Worm (Caenorhabditis elegans): Measurements from ENCODE around the gene emg-1.
A peak's percentile ranks its signal among the peaks of the same experiment; 100 is the strongest.

The emg-1 gene

ce11 chrIII:10612333-10612732, 37.0 kb upstream of the emg-1 start, which contains the start of gene Y39A1A.24:
Y39A1A.24 (plus strand) TSS chrIII:10612633.
- no peak for TF ChIP-seq flt-1 (GFP tag; IDR thresholded peaks at IDR 0.05)
- TF ChIP-seq ets-7 (tag; optimal IDR thresholded peaks at IDR 0.05), result no peak
- no peak for TF ChIP-seq hnd-1 (tag; optimal IDR thresholded peaks at IDR 0.05)
- no peak for TF ChIP-seq B0310.2 (tag; optimal IDR thresholded peaks at IDR 0.05)
- TF ChIP-seq ceh-13 (GFP tag; optimal IDR thresholded peaks at IDR 0.05), result no peak
- no peak for TF ChIP-seq pes-1 (GFP tag; IDR thresholded peaks at IDR 0.05)
- TF ChIP-seq tra-4 (tag; optimal IDR thresholded peaks at IDR 0.05), result no peak
- no peak for TF ChIP-seq scrt-1 (GFP tag; IDR thresholded peaks at IDR 0.05)
- no peak for TF ChIP-seq sea-1 (GFP tag; conservative IDR thresholded peaks at IDR 0.05)
- TF ChIP-seq ama-1 (optimal IDR thresholded peaks at IDR 0.05), result no peak
- no peak for TF ChIP-seq tbx-37 (GFP tag; conservative IDR thresholded peaks at IDR 0.05)
- no peak for TF ChIP-seq ceh-36 (tag; optimal IDR thresholded peaks at IDR 0.05)
- no peak for TF ChIP-seq hmg-4 (GFP tag; optimal IDR thresholded peaks at IDR 0.05)
- TF ChIP-seq tbx-11 (GFP tag; IDR thresholded peaks at IDR 0.05), result no peak
- TF ChIP-seq hmbx-1 (tag; optimal IDR thresholded peaks at IDR 0.05), result no peak
- TF ChIP-seq aly-1 (tag; optimal IDR thresholded peaks at IDR 0.05), result no peak
- TF ChIP-seq F13C5.2 (tag; optimal IDR thresholded peaks at IDR 0.05), result no peak

ce11 chrIII:10615166-10615565, 34.2 kb upstream of the emg-1 start, which contains the start of gene mrpl-22:
mrpl-22 (plus strand) TSS chrIII:10615466.
- TF ChIP-seq ceh-36 (tag; optimal IDR thresholded peaks at IDR 0.05) (no peak), ceh-13 (GFP tag; optimal IDR thresholded peaks at IDR 0.05) (no peak), hmg-4 (GFP tag; optimal IDR thresholded peaks at IDR 0.05) (no peak), hnd-1 (tag; optimal IDR thresholded peaks at IDR 0.05) (no peak), B0310.2 (tag; optimal IDR thresholded peaks at IDR 0.05) (no peak), flt-1 (GFP tag; IDR thresholded peaks at IDR 0.05) (no peak), tra-4 (tag; optimal IDR thresholded peaks at IDR 0.05) (no peak), F13C5.2 (tag; optimal IDR thresholded peaks at IDR 0.05) (no peak), pes-1 (GFP tag; IDR thresholded peaks at IDR 0.05) (no peak), ets-7 (tag; optimal IDR thresholded peaks at IDR 0.05) (no peak), hmbx-1 (tag; optimal IDR thresholded peaks at IDR 0.05) (no peak), sea-1 (GFP tag; conservative IDR thresholded peaks at IDR 0.05) (no peak), scrt-1 (GFP tag; IDR thresholded peaks at IDR 0.05) (no peak), ama-1 (optimal IDR thresholded peaks at IDR 0.05) (no peak), tbx-37 (GFP tag; conservative IDR thresholded peaks at IDR 0.05) (no peak), aly-1 (tag; optimal IDR thresholded peaks at IDR 0.05) (no peak), tbx-11 (GFP tag; IDR thresholded peaks at IDR 0.05) (no peak)

ce11 chrIII:10621208-10621607, 28.1 kb upstream of the emg-1 start, which contains the start of the genes lron-10 and hpr-9:
lron-10 (minus strand) TSS chrIII:10621369.
hpr-9 (plus strand) TSS chrIII:10621551.
- TF ChIP-seq ama-1 (optimal IDR thresholded peaks at IDR 0.05), result no peak
- TF ChIP-seq pes-1 (GFP tag; IDR thresholded peaks at IDR 0.05), result 0 out of 2 replicates have a peak, but pooled peaks have one; percentile 56
- no peak for TF ChIP-seq ceh-13 (GFP tag; optimal IDR thresholded peaks at IDR 0.05)
- TF ChIP-seq tbx-37 (GFP tag; conservative IDR thresholded peaks at IDR 0.05), result peak; percentile 51; the same call in 1 of the 2 replicates
- TF ChIP-seq ceh-36 (tag; optimal IDR thresholded peaks at IDR 0.05), result no peak
- no peak for TF ChIP-seq hnd-1 (tag; optimal IDR thresholded peaks at IDR 0.05)

- peak; percentile 47 for TF ChIP-seq B0310.2 (tag; optimal IDR thresholded peaks at IDR 0.05)
- peak; percentile 92 for TF ChIP-seq flt-1 (GFP tag; IDR thresholded peaks at IDR 0.05)
- no peak for TF ChIP-seq ets-7 (tag; optimal IDR thresholded peaks at IDR 0.05)
- peak; percentile 69 for TF ChIP-seq F13C5.2 (tag; optimal IDR thresholded peaks at IDR 0.05)
- TF ChIP-seq ama-1 (optimal IDR thresholded peaks at IDR 0.05), result no peak
- peak; percentile 67 for TF ChIP-seq tra-4 (tag; optimal IDR thresholded peaks at IDR 0.05)
- peak; percentile 86 for TF ChIP-seq tbx-11 (GFP tag; IDR thresholded peaks at IDR 0.05)
- peak; percentile 93 for TF ChIP-seq scrt-1 (GFP tag; IDR thresholded peaks at IDR 0.05)
- TF ChIP-seq pes-1 (GFP tag; IDR thresholded peaks at IDR 0.05), result peak; percentile 92
- peak; percentile 63 for TF ChIP-seq hmbx-1 (tag; optimal IDR thresholded peaks at IDR 0.05)
- TF ChIP-seq tbx-37 (GFP tag; conservative IDR thresholded peaks at IDR 0.05), result peak; percentile 78
- TF ChIP-seq hmg-4 (GFP tag; optimal IDR thresholded peaks at IDR 0.05), result peak; percentile 90
- TF ChIP-seq hnd-1 (tag; optimal IDR thresholded peaks at IDR 0.05), result peak; percentile 68
- TF ChIP-seq ceh-13 (GFP tag; optimal IDR thresholded peaks at IDR 0.05), result peak; percentile 65
- TF ChIP-seq ceh-36 (tag; optimal IDR thresholded peaks at IDR 0.05), result peak; percentile 87
- TF ChIP-seq sea-1 (GFP tag; conservative IDR thresholded peaks at IDR 0.05), result peak; percentile 89
- TF ChIP-seq aly-1 (tag; optimal IDR thresholded peaks at IDR 0.05), result peak; percentile 90
Observed at ce11 chrIII:10624564-10624963, 24.8 kb upstream of the emg-1 start.

ce11 chrIII:10628360-10628759, 21.0 kb upstream of the emg-1 start:
- TF ChIP-seq pes-1 (GFP tag; IDR thresholded peaks at IDR 0.05), result no peak
- no peak for TF ChIP-seq tbx-11 (GFP tag; IDR thresholded peaks at IDR 0.05)

ce11 chrIII:10629043-10629442, 20.3 kb upstream of the emg-1 start, which contains the start of gene swt-4:
swt-4 (minus strand) TSS chrIII:10629143.
- TF ChIP-seq ceh-13 (GFP tag; optimal IDR thresholded peaks at IDR 0.05) (no peak), ceh-36 (tag; optimal IDR thresholded peaks at IDR 0.05) (no peak), hnd-1 (tag; optimal IDR thresholded peaks at IDR 0.05) (no peak), aly-1 (tag; optimal IDR thresholded peaks at IDR 0.05) (no peak), ama-1 (optimal IDR thresholded peaks at IDR 0.05) (no peak), B0310.2 (tag; optimal IDR thresholded peaks at IDR 0.05) (no peak), sea-1 (GFP tag; conservative IDR thresholded peaks at IDR 0.05) (no peak), flt-1 (GFP tag; IDR thresholded peaks at IDR 0.05) (no peak), scrt-1 (GFP tag; IDR thresholded peaks at IDR 0.05) (no peak), hmbx-1 (tag; optimal IDR thresholded peaks at IDR 0.05) (no peak), pes-1 (GFP tag; IDR thresholded peaks at IDR 0.05) (no peak), tra-4 (tag; optimal IDR thresholded peaks at IDR 0.05) (no peak), F13C5.2 (tag; optimal IDR thresholded peaks at IDR 0.05) (no peak), hmg-4 (GFP tag; optimal IDR thresholded peaks at IDR 0.05) (no peak), tbx-37 (GFP tag; conservative IDR thresholded peaks at IDR 0.05) (no peak), ets-7 (tag; optimal IDR thresholded peaks at IDR 0.05) (no peak), tbx-11 (GFP tag; IDR thresholded peaks at IDR 0.05) (no peak)

- TF ChIP-seq sea-1 (GFP tag; conservative IDR thresholded peaks at IDR 0.05) (no peak), ets-7 (tag; optimal IDR thresholded peaks at IDR 0.05) (no peak), tra-4 (tag; optimal IDR thresholded peaks at IDR 0.05) (no peak), flt-1 (GFP tag; IDR thresholded peaks at IDR 0.05) (no peak), pes-1 (GFP tag; IDR thresholded peaks at IDR 0.05) (no peak), B0310.2 (tag; optimal IDR thresholded peaks at IDR 0.05) (no peak), ceh-13 (GFP tag; optimal IDR thresholded peaks at IDR 0.05) (no peak), ama-1 (optimal IDR thresholded peaks at IDR 0.05) (no peak), ceh-36 (tag; optimal IDR thresholded peaks at IDR 0.05) (no peak), hmbx-1 (tag; optimal IDR thresholded peaks at IDR 0.05) (no peak), hnd-1 (tag; optimal IDR thresholded peaks at IDR 0.05) (no peak), F13C5.2 (tag; optimal IDR thresholded peaks at IDR 0.05) (no peak), tbx-11 (GFP tag; IDR thresholded peaks at IDR 0.05) (no peak), aly-1 (tag; optimal IDR thresholded peaks at IDR 0.05) (no peak), hmg-4 (GFP tag; optimal IDR thresholded peaks at IDR 0.05) (no peak), scrt-1 (GFP tag; IDR thresholded peaks at IDR 0.05) (no peak)
Observed at ce11 chrIII:10629795-10630194, 19.5 kb upstream of the emg-1 start.

Measured in whole organism, early embryonic.